Worm (Caenorhabditis elegans) whole organism, midembryonic: Measurements from ENCODE around the gene pmp-2.

ENCODE experiments used
- T22C8.4 ChIP-seq: fragments of 200-800 bp; sonication (Bioruptor generic); IDR thresholded peaks from 2 replicates; pipeline ENCODE4 v1.3.6; 2022; ENCODE audit warnings: missing genetic modification characterization, missing compliant biosample characterization
- cog-1 ChIP-seq: sonication (generic microtip); optimal IDR thresholded peaks from 2 replicates; lab custom pipeline; 2016; ENCODE audit warnings: missing genetic modification characterization, missing compliant biosample characterization
- flt-1 ChIP-seq: fragments of 200-800 bp; sonication (Bioruptor generic); IDR thresholded peaks from 2 replicates; pipeline ENCODE4 v1.3.6; 2022; ENCODE audit warnings: missing genetic modification characterization, missing compliant biosample characterization
- klf-2 ChIP-seq: fragments of 200-800 bp; sonication (Bioruptor generic); conservative IDR thresholded peaks from 2 replicates; pipeline ENCODE4 v1.3.6; 2022; ENCODE audit warnings: missing genetic modification reagents, missing genetic modification characterization, missing compliant biosample characterization
- med-1 ChIP-seq: sonication (generic microtip); optimal IDR thresholded peaks from 2 replicates; lab custom pipeline; 2017; ENCODE audit warnings: missing genetic modification characterization, mild to moderate bottlenecking, missing compliant biosample characterization, antibody characterized with exemption, missing genetic modification reagents; ENCODE audit not compliant: insufficient read depth
- ref-1 ChIP-seq: fragments of 200-800 bp; sonication (Bioruptor generic); conservative IDR thresholded peaks from 2 replicates; pipeline ENCODE4 v1.3.6; 2022; ENCODE audit warnings: missing genetic modification reagents, missing genetic modification characterization, missing compliant biosample characterization
- tab-1 ChIP-seq: fragments of 200-800 bp; sonication (Bioruptor generic); IDR thresholded peaks from 2 replicates; pipeline ENCODE4 v1.3.6; 2022; ENCODE audit warnings: missing genetic modification characterization, missing compliant biosample characterization
- ztf-23 ChIP-seq: fragments of 200-800 bp; sonication (Bioruptor generic); IDR thresholded peaks from 2 replicates; pipeline ENCODE4 v1.3.6; 2022; ENCODE audit warnings: missing genetic modification reagents, missing genetic modification characterization, missing compliant biosample characterization

DNA sequence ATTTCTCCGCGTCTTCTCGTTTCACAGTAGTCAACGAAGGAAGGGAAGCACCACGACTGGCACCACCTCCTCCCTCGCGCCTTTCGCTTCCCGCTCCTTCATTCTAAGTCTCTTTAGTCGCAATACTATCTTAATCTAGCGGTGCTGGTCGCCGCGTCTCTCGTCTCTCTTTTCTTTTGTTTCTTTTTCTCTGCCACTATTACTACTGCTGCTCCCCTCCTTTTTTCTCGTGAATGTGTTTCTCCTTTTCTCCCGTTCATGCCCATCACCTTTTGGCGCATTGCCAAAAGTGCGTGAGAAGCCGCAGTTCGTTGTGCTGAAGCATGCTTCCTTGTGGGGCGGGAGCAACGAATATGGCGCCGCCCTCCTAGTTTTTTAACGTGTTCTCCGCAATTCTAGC lies 38.9 kb upstream of the pmp-2 start:
- no peak for TF ChIP-seq ztf-23 (GFP tag; lab: Robert Waterston, UW)
- no peak for TF ChIP-seq klf-2
- no peak for TF ChIP-seq T22C8.4 (GFP tag; lab: Robert Waterston, UW)
- TF ChIP-seq tab-1 (GFP tag; lab: Robert Waterston, UW): no peak
- no peak for TF ChIP-seq ref-1
- TF ChIP-seq cog-1 (tag; lab: Kevin White, UChicago): no peak
- TF ChIP-seq flt-1 (GFP tag; lab: Robert Waterston, UW): no peak
- TF ChIP-seq med-1: no peak
